Fruit fly (Drosophila melanogaster) whole organism, wandering third instar larva: Measurements from ENCODE around the gene CG34148.

Experiments used
- Abd-B ChIP-seq: fragments of >200 bp; optimal IDR thresholded peaks from 2 replicates; lab custom pipeline; 2017; ENCODE audit warnings: missing biosample characterization, missing genetic modification characterization
- CG9705 ChIP-seq: fragments of 200-800 bp; sonication (Bioruptor generic); optimal IDR thresholded peaks from 2 replicates; lab custom pipeline; 2018; ENCODE audit warnings: missing biosample characterization, mild to moderate bottlenecking, missing genetic modification characterization
- CrebA ChIP-seq: fragments of 200-800 bp; sonication (Bioruptor generic); optimal IDR thresholded peaks from 2 replicates; lab custom pipeline; 2016; ENCODE audit warnings: missing biosample characterization, mild to moderate bottlenecking, missing genetic modification characterization, borderline replicate concordance
- Dfd ChIP-seq: fragments of >200 bp; optimal IDR thresholded peaks from 2 replicates; lab custom pipeline; 2017; ENCODE audit warnings: missing biosample characterization, missing genetic modification characterization
- Dif ChIP-seq: fragments of 200-275, 200-300 bp; sonication (Bioruptor generic); optimal IDR thresholded peaks from 2 replicates; lab custom pipeline; 2018; ENCODE audit warnings: missing biosample characterization, missing genetic modification characterization; ENCODE audit not compliant: partially characterized antibody
- HLH106 ChIP-seq: fragments of 200-800 bp; optimal IDR thresholded peaks from 3 replicates; lab custom pipeline; 2019; ENCODE audit warnings: missing biosample characterization, mild to moderate bottlenecking, missing genetic modification characterization, moderate library complexity
- Hnf4 ChIP-seq: fragments of 200-800 bp; sonication (Bioruptor generic); optimal IDR thresholded peaks from 2 replicates; lab custom pipeline; 2016; ENCODE audit warnings: missing biosample characterization, mild to moderate bottlenecking, missing genetic modification characterization
- Hr78 ChIP-seq: fragments of >200 bp; optimal IDR thresholded peaks from 2 replicates; lab custom pipeline; 2017; ENCODE audit warnings: missing biosample characterization, missing genetic modification characterization
- Hr83 ChIP-seq: fragments of 200-300 bp; sonication (Bioruptor generic); optimal IDR thresholded peaks from 2 replicates; lab custom pipeline; 2016; ENCODE audit warnings: missing biosample characterization, mild to moderate bottlenecking, missing genetic modification characterization, moderate library complexity; ENCODE audit not compliant: poor library complexity, severe bottlenecking
- Jra ChIP-seq: sonication (Bioruptor generic); optimal IDR thresholded peaks from 2 replicates; lab custom pipeline; 2016; ENCODE audit warnings: missing biosample characterization, missing genetic modification characterization
- Mio ChIP-seq: sonication (Bioruptor generic); optimal IDR thresholded peaks from 2 replicates; lab custom pipeline; 2016; ENCODE audit warnings: missing biosample characterization, missing genetic modification characterization
- Myc ChIP-seq: fragments of >200 bp; optimal IDR thresholded peaks from 2 replicates; lab custom pipeline; 2017
- N ChIP-seq: fragments of >200 bp; optimal IDR thresholded peaks from 2 replicates; lab custom pipeline; 2018; ENCODE audit warnings: missing biosample characterization, missing external identifiers, missing genetic modification characterization
- OdsH ChIP-seq: fragments of 200-800 bp; sonication (Bioruptor generic); optimal IDR thresholded peaks from 2 replicates; lab custom pipeline; 2016; ENCODE audit warnings: missing biosample characterization, mild to moderate bottlenecking, missing genetic modification characterization
- Rel ChIP-seq, 2 experiments: fragments of 200-800 bp; sonication (Bioruptor generic) in 1 of 2; optimal IDR thresholded peaks; 2 replicates in 1 of 2; 3 replicates in 1 of 2; lab custom pipeline; 2016 to 2019; ENCODE audit warnings: mild to moderate bottlenecking in 2 of 2, missing biosample characterization in 2 of 2, missing genetic modification characterization in 2 of 2, moderate library complexity in 1 of 2
- Sp1 ChIP-seq: fragments of 200-800 bp; sonication (Bioruptor generic); optimal IDR thresholded peaks from 3 replicates; lab custom pipeline; 2019; ENCODE audit warnings: missing biosample characterization, mild to moderate bottlenecking, missing genetic modification characterization, moderate library complexity
- Vsx2 ChIP-seq: fragments of 200-300, 225-300 bp; sonication (Bioruptor generic); optimal IDR thresholded peaks from 2 replicates; lab custom pipeline; 2018; ENCODE audit warnings: missing biosample characterization, missing genetic modification characterization; ENCODE audit not compliant: partially characterized antibody
- br ChIP-seq: fragments of 200-800 bp; sonication (Bioruptor generic); optimal IDR thresholded peaks from 2 replicates; lab custom pipeline; 2016; ENCODE audit warnings: missing biosample characterization, missing genetic modification characterization
- dl ChIP-seq, 2 experiments: fragments of 175-275, 200-275 bp in 1 of 2; fragments of 200-275 bp in 1 of 2; sonication (Bioruptor generic); optimal IDR thresholded peaks; lab custom pipeline; 2018; ENCODE audit warnings: mild to moderate bottlenecking in 2 of 2, missing biosample characterization in 2 of 2, missing genetic modification characterization in 2 of 2, moderate library complexity in 2 of 2; ENCODE audit not compliant: partially characterized antibody in 2 of 2, insufficient read depth in 1 of 2
- dmrt93B ChIP-seq: fragments of 200-800 bp; sonication (Bioruptor generic); optimal IDR thresholded peaks from 2 replicates; lab custom pipeline; 2018; ENCODE audit warnings: missing biosample characterization, mild to moderate bottlenecking, missing genetic modification characterization
- dsf ChIP-seq: sonication (Bioruptor generic); optimal IDR thresholded peaks from 2 replicates; lab custom pipeline; 2016; ENCODE audit warnings: missing biosample characterization, missing genetic modification characterization, borderline replicate concordance
- ey ChIP-seq: fragments of 200-800 bp; sonication (Bioruptor generic); optimal IDR thresholded peaks from 2 replicates; lab custom pipeline; 2016; ENCODE audit warnings: missing biosample characterization, missing genetic modification characterization
- foxo ChIP-seq, 2 experiments: fragments of 200-800 bp; sonication (Bioruptor generic); optimal IDR thresholded peaks; 2 replicates in 1 of 2; 3 replicates in 1 of 2; lab custom pipeline; 2016 to 2017; ENCODE audit warnings: missing biosample characterization in 2 of 2, missing genetic modification characterization in 2 of 2
- fru ChIP-seq: fragments of 200-800 bp; sonication (Bioruptor generic); optimal IDR thresholded peaks from 3 replicates; lab custom pipeline; 2016; ENCODE audit warnings: missing biosample characterization, mild to moderate bottlenecking, missing genetic modification characterization
- jim ChIP-seq: fragments of 175-275, 200-325 bp; sonication (Bioruptor generic); optimal IDR thresholded peaks from 2 replicates; lab custom pipeline; 2016; ENCODE audit warnings: missing biosample characterization, mild to moderate bottlenecking, missing genetic modification characterization
- lola ChIP-seq: fragments of >200 bp; optimal IDR thresholded peaks from 2 replicates; lab custom pipeline; 2017; ENCODE audit warnings: missing biosample characterization, missing genetic modification characterization
- psq ChIP-seq: fragments of 200-800 bp; sonication (Bioruptor generic); optimal IDR thresholded peaks from 3 replicates; lab custom pipeline; 2017; ENCODE audit warnings: missing biosample characterization, mild to moderate bottlenecking, missing genetic modification characterization, moderate library complexity
- rgr ChIP-seq: fragments of 200-800 bp; sonication (Bioruptor generic); optimal IDR thresholded peaks from 3 replicates; lab custom pipeline; 2016; ENCODE audit warnings: missing biosample characterization, mild to moderate bottlenecking, missing genetic modification characterization
- sage ChIP-seq: fragments of 200-800 bp; sonication (Bioruptor generic); optimal IDR thresholded peaks from 2 replicates; lab custom pipeline; 2016; ENCODE audit warnings: missing biosample characterization, mild to moderate bottlenecking, missing genetic modification characterization
- tai ChIP-seq: sonication (Bioruptor generic); optimal IDR thresholded peaks from 2 replicates; lab custom pipeline; 2016; ENCODE audit warnings: missing biosample characterization, missing genetic modification characterization
- woc ChIP-seq: sonication (Bioruptor generic); optimal IDR thresholded peaks from 2 replicates; lab custom pipeline; 2016; ENCODE audit warnings: missing biosample characterization, mild to moderate bottlenecking, missing genetic modification characterization

CG34148 gene

dm6 chr3R:21853618-21854573 lies 24.6 kb downstream of the CG34148 start (continued):
- TF ChIP-seq ey (GFP tag; lab: Kevin White, UChicago) (no peak), fru (GFP tag; lab: Kevin White, UChicago) (peak; percentile 41), Rel (GFP tag; optimal IDR thresholded peaks at IDR 0.05; lab: Kevin White, UChicago) (peak; percentile 91), Rel (tag; optimal IDR thresholded peaks at IDR 0.05; lab: Kevin White, UChicago) (no peak), Abd-B (GFP tag; lab: Kevin White, UChicago) (no peak), Jra (GFP tag; lab: Kevin White, UChicago) (peak; percentile 61)

- TF ChIP-seq br (GFP tag; lab: Kevin White, UChicago) (no peak), foxo (GFP tag; optimal IDR thresholded peaks at IDR 0.05; lab: Kevin White, UChicago) (no peak), tai (GFP tag; lab: Kevin White, UChicago) (no peak), Hnf4 (GFP tag; lab: Kevin White, UChicago) (no peak), Jra (GFP tag; lab: Kevin White, UChicago) (no peak), HLH106 (tag; lab: Kevin White, UChicago) (no peak), woc (no peak), OdsH (GFP tag; lab: Kevin White, UChicago) (peak; percentile 7), sage (GFP tag; lab: Kevin White, UChicago) (no peak), rgr (GFP tag; lab: Kevin White, UChicago) (peak; percentile 22), dsf (GFP tag; lab: Kevin White, UChicago) (no peak), Hr78 (no peak), dmrt93B (GFP tag; lab: Kevin White, UChicago) (no peak), Myc (lab: Kevin White, UChicago) (no peak), Mio (no peak), Rel (GFP tag; optimal IDR thresholded peaks at IDR 0.05; lab: Kevin White, UChicago) (no peak), Rel (tag; optimal IDR thresholded peaks at IDR 0.05; lab: Kevin White, UChicago) (peak; percentile 10), CrebA (GFP tag; lab: Kevin White, UChicago) (no peak), Dfd (GFP tag; lab: Kevin White, UChicago) (no peak), CG9705 (GFP tag; lab: Kevin White, UChicago) (no peak), dl (GFP tag; optimal IDR thresholded peaks at IDR 0.05; lab: Kevin White, UChicago; ENCODE audit: insufficient read depth in 1 of 2, partially characterized antibody in 2 of 2) (no peak), jim (no peak), lola (no peak), Abd-B (GFP tag; lab: Kevin White, UChicago) (no peak), fru (GFP tag; lab: Kevin White, UChicago) (peak; percentile 9), psq (GFP tag; lab: Kevin White, UChicago) (peak; percentile 75), Dif (GFP tag; lab: Kevin White, UChicago) (no peak), Vsx2 (GFP tag; lab: Kevin White, UChicago) (no peak), Hr83 (GFP tag; lab: Kevin White, UChicago) (peak; percentile 2), N (GFP tag; lab: Kevin White, UChicago) (no peak)
Observed at dm6 chr3R:21852579-21853233, 25.8 kb downstream of the CG34148 start.

dm6 chr3R:21851592-21852578 lies 26.6 kb downstream of the CG34148 start:
- no peak for TF ChIP-seq Rel (GFP tag; optimal IDR thresholded peaks at IDR 0.05; lab: Kevin White, UChicago)
- peak; percentile 51 for TF ChIP-seq Rel (tag; optimal IDR thresholded peaks at IDR 0.05; lab: Kevin White, UChicago)
- peak; percentile 36 for TF ChIP-seq Dif (GFP tag; lab: Kevin White, UChicago)
- no peak for TF ChIP-seq Sp1 (GFP tag; lab: Kevin White, UChicago)
- peak; percentile 58 for TF ChIP-seq CrebA (GFP tag; lab: Kevin White, UChicago)
